Fruit fly (Drosophila melanogaster): Measurements from ENCODE around the gene MRP.

Gene MRP

DNA sequence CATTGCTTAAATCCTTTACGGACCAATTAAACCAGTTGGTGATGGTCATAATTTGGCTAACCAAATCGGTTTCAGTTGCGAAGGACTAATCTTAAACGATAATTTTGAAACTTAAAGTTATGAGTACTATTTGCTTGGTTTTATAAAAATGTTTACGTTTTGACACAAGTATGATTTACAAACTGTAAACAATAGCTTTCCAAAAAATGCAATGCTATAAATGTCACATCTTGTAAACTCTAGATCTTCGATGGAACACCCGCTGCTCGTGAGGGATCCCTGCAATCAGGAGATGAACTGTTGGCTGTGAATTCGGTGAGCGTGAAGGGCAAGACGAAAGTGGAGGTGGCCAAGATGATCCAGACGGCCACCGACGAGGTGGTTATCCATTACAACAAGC, 21.6 kb upstream of the MRP start, which contains the start of gene CG5781:
Gene CG5781, minus strand, starts transcription at position 101 of the 400 bp plus-strand sequence.
- TF ChIP-seq usp (GFP tag; optimal IDR thresholded peaks at IDR 0.05) (no peak), Dll (optimal IDR thresholded peaks at IDR 0.05) (no peak), pan (optimal IDR thresholded peaks at IDR 0.05) (no peak), EcR (GFP tag; optimal IDR thresholded peaks at IDR 0.05) (no peak), CG8478 (optimal IDR thresholded peaks at IDR 0.05) (no peak), psq (optimal IDR thresholded peaks at IDR 0.05) (no peak)

DNA sequence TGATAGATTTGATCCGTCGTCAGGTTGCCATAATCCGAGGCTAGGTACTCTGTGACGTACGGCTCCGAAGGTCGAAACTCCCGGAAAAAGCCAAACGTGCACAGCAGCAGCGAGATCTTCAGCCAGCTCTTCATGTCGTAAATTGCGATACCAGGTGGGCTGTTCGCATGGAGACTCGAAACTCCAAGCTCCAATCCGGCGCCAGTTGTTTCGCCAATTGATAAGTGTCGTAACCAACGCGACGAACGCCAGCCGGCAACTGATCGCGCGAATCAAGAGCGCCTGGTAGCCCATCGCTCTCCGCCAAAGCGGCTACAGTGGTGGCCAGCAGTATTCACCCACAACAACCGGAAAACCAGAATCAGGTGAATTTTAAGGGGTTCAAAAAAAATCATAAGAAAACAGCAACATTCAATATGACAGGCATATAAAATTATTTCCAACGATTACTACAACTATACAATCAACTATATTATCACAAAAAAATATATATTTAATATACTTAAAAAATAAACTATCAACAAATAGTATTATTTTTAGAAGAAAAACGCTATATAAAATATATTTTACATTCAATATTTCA, 18.4 kb upstream of the MRP start, which contains the start of gene CG17036:
Gene CG17036, minus strand, starts transcription at position 366 of the 583 bp plus-strand sequence.
- no peak for TF ChIP-seq EcR (GFP tag; optimal IDR thresholded peaks at IDR 0.05)
- TF ChIP-seq pan (optimal IDR thresholded peaks at IDR 0.05), result no peak
- no peak for TF ChIP-seq psq (optimal IDR thresholded peaks at IDR 0.05)
- no peak for TF ChIP-seq CG8478 (optimal IDR thresholded peaks at IDR 0.05)
- no peak for TF ChIP-seq usp (GFP tag; optimal IDR thresholded peaks at IDR 0.05)
- TF ChIP-seq Dll (optimal IDR thresholded peaks at IDR 0.05), result no peak

DNA sequence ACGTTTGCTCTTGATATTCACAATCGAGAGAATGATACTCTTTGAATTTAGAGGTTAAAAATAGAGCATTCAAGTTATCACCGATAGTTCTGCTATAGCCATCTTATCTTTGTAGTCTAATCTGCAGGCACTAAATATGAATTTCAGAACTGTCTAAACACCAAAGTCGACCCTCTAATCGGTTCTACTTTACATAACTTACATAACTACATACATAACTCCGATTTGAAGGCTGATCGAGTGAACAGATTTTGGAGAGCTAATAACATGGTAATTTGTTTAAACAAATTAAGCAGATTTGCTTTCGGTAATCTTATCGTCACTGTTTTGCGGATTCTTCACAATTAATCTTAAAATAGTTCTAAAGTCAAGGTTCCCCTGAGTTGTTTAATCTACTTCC, 17.3 kb upstream of the MRP start:
- TF ChIP-seq usp (GFP tag; optimal IDR thresholded peaks at IDR 0.05), result no peak
- TF ChIP-seq psq (optimal IDR thresholded peaks at IDR 0.05), result no peak
- no peak for TF ChIP-seq EcR (GFP tag; optimal IDR thresholded peaks at IDR 0.05)
- no peak for TF ChIP-seq CG8478 (optimal IDR thresholded peaks at IDR 0.05)
- no peak for TF ChIP-seq Dll (optimal IDR thresholded peaks at IDR 0.05)
- TF ChIP-seq pan (optimal IDR thresholded peaks at IDR 0.05), result no peak

- TF ChIP-seq usp (GFP tag; optimal IDR thresholded peaks at IDR 0.05) (no peak), Dll (optimal IDR thresholded peaks at IDR 0.05) (no peak), psq (optimal IDR thresholded peaks at IDR 0.05) (no peak), pan (optimal IDR thresholded peaks at IDR 0.05) (no peak), CG8478 (optimal IDR thresholded peaks at IDR 0.05) (no peak), EcR (GFP tag; optimal IDR thresholded peaks at IDR 0.05) (no peak)
These were observed 14.4 kb upstream of the MRP start, which contains the start of the genes CG5776 and spict for dm6 chr2L:12704418-12704920. TSS of gene CG5776 (minus strand) at chr2L:12704451. TSS of gene spict (plus strand) at chr2L:12704725.

- TF ChIP-seq EcR (GFP tag; optimal IDR thresholded peaks at IDR 0.05) (no peak), usp (GFP tag; optimal IDR thresholded peaks at IDR 0.05) (no peak), psq (optimal IDR thresholded peaks at IDR 0.05) (no peak), CG8478 (optimal IDR thresholded peaks at IDR 0.05) (no peak), pan (optimal IDR thresholded peaks at IDR 0.05) (no peak), Dll (optimal IDR thresholded peaks at IDR 0.05) (no peak)
These were observed 13.5 kb upstream of the MRP start for dm6 chr2L:12705376-12705775.

DNA sequence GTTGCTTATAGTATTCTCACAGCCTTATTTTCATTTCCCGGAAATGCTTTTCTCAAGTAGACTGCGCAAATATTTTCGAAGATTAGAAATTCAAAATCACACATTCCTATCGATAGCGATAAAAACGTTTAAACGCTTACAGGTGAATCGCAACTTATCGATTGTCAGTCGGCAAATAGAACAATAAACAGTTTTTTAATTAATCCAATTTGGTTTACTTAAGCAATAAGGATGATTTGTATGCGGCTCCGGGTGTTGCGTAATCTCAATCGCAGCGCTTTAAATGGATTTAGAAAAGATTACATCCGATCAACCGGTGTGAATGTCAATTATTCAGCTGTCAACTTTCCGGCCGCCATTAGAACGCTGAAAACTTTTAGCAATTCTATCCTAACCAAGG, 11.3 kb upstream of the MRP start, which contains the start of the genes CG6180 and CG15484:
Gene CG6180, plus strand, starts transcription at position 122 of the 400 bp plus-strand sequence.
Gene CG15484, minus strand, starts transcription at position 172 of the 400 bp plus-strand sequence.
- TF ChIP-seq Dll (optimal IDR thresholded peaks at IDR 0.05), result no peak
- TF ChIP-seq psq (optimal IDR thresholded peaks at IDR 0.05), result no peak
- TF ChIP-seq EcR (GFP tag; optimal IDR thresholded peaks at IDR 0.05), result no peak
- TF ChIP-seq pan (optimal IDR thresholded peaks at IDR 0.05), result no peak
- no peak for TF ChIP-seq usp (GFP tag; optimal IDR thresholded peaks at IDR 0.05)
- TF ChIP-seq CG8478 (optimal IDR thresholded peaks at IDR 0.05), result no peak

dm6 chr2L:12708576-12708975, 10.3 kb upstream of the MRP start:
- no peak for TF ChIP-seq Dll (optimal IDR thresholded peaks at IDR 0.05)

DNA sequence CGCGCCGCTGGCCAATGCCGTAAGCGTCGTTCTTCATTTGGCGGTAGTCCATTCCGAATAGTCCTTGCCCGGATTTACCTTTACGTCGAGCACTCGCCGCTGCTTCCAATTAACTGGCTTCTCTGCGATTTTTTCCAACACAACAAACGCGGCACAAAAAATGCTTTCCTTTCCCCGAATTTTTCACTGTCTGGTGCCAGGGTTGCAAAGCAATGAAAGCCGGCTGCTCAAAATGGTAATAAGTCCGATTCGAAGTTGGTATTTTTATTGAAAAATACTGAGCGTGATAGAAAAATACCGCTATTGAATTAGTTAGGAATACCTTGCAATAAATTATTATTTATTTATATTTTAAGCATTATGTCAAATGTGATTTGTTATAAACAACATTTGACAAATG, 6.6 kb upstream of the MRP start:
- TF ChIP-seq pan (optimal IDR thresholded peaks at IDR 0.05) (no peak), CG8478 (optimal IDR thresholded peaks at IDR 0.05) (no peak), psq (optimal IDR thresholded peaks at IDR 0.05) (no peak), Dll (optimal IDR thresholded peaks at IDR 0.05) (no peak), EcR (GFP tag; optimal IDR thresholded peaks at IDR 0.05) (no peak), usp (GFP tag; optimal IDR thresholded peaks at IDR 0.05) (no peak)

DNA sequence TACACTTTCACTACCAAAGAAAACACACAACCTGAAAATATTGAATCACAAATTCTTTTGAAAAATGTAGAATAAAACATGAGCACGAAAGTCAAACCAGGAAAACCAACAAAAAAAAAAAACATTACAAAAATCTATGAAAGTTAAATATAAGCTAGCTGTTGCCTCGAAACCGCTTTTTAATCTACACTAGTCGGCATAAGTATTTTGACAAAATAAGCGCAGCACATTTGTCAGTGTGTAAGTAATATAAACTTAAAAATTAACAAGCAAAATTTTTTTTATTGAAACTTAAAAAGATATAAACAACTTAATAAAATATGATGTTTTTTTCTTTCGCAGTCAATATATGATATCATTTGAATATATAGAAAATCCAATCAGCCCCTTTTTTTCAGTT, 6.0 kb upstream of the MRP start, which contains the start of gene CG5787:
Gene CG5787, minus strand, starts transcription at position 101 of the 400 bp plus-strand sequence.
- TF ChIP-seq Dll (optimal IDR thresholded peaks at IDR 0.05) (no peak), pan (optimal IDR thresholded peaks at IDR 0.05) (no peak), usp (GFP tag; optimal IDR thresholded peaks at IDR 0.05) (no peak), EcR (GFP tag; optimal IDR thresholded peaks at IDR 0.05) (no peak), CG8478 (optimal IDR thresholded peaks at IDR 0.05) (no peak), psq (optimal IDR thresholded peaks at IDR 0.05) (no peak)

DNA sequence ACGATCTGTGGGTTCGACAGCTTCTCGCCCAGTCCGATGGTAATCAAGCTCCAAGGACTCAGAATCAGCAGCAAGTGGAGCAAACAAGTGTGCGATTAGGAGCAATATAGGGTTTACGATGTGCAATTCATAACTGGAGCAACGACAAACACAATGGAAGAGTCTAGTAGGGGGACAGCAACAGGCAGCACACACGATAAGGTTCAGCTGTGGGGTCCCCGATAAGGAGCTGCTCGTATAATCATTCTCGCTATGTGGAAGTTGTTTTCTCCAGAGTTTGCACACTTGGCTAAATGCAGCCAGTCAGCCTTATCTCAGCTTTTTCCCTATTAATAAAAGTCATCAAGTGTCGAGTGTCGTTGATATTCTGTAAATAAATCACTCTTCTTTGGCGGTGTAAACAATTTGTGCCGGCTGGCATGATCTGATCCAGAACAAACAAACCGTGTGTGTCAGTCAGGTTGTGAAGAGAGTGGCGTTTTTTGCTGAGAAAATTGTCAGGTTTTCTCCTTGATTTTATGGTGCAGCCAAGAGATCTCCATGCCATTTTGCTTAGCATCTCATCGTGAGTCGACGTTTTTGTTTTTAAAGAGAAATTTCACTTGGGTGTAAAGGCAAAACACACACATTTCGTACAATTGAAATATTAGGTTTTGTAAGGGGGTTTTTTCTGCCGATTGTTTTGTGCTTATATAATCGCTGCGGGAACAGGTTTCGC, 1.0 kb downstream of the MRP start:
- TF ChIP-seq EcR (GFP tag; optimal IDR thresholded peaks at IDR 0.05) (no peak), psq (optimal IDR thresholded peaks at IDR 0.05) (no peak), usp (GFP tag; optimal IDR thresholded peaks at IDR 0.05) (no peak), Dll (optimal IDR thresholded peaks at IDR 0.05) (no peak), pan (optimal IDR thresholded peaks at IDR 0.05) (no peak), CG8478 (optimal IDR thresholded peaks at IDR 0.05) (no peak)

DNA sequence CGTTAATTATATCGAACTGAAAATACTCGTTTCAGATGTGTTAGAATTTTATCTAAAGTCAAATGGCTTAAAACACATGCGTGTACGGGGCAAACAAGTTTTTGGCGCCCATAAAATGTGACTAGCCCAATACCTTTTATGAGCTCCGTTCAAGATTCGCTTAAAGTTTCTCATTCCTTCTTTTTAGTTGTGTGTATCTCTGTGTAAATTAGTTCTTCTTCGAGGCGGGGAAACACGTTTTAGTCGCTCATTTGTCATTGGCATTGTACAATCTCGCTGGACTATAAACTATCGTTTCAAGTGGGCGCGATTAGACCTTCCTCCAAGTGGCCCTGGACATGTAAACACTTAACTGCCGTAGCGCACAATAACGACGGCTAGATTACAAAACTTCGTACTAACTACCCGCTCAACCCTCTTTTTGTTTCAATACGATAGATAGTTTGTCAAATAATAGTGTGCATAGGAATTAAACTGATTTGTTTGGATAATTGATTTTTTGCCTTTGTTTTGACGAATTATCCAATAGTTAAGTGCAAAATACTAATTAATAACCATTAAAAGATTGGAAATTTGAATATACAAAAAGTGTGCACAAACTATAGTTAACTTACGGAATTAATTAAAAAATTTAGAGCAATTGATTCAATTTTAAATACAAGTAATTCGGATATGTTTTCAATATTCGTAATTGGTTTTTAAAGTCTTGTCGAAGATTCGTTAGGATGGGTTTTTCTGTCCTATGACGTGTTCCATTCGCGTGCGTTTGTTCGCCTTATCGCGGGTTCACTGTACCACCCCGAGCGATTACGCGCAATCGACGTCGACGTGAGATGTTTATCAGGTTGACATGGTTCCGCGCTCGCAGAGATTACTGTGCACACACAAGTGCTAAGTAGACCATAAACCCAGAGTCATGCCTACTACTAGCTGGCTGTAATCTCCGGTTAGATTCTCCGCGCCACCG, 1.9 kb downstream of the MRP start:
- TF ChIP-seq pan (optimal IDR thresholded peaks at IDR 0.05), result no peak
- TF ChIP-seq Dll (optimal IDR thresholded peaks at IDR 0.05), result no peak
- TF ChIP-seq EcR (GFP tag; optimal IDR thresholded peaks at IDR 0.05), result no peak
- TF ChIP-seq CG8478 (optimal IDR thresholded peaks at IDR 0.05), result no peak
- TF ChIP-seq usp (GFP tag; optimal IDR thresholded peaks at IDR 0.05), result no peak
- no peak for TF ChIP-seq psq (optimal IDR thresholded peaks at IDR 0.05)

Measured in whole organism.